Worm (Caenorhabditis elegans) whole organism, L3 larva: ENCODE measurements around the gene C37E2.3.
A peak's percentile ranks its signal among the peaks of the same experiment; 100 is the strongest.
"Not testable (repeated sequence)": the region's sequence is repeated elsewhere in the genome, so short reads cannot be mapped to it uniquely, and the experiment has no call there.

Experiments
- R02D3.7 ChIP-seq: fragments of 150-350 bp; optimal IDR thresholded peaks from 2 replicates; lab custom pipeline; 2014; ENCODE audit warnings: missing biosample characterization, missing genetic modification characterization
- elt-2 ChIP-seq: sonication (generic microtip); optimal IDR thresholded peaks from 2 replicates; lab custom pipeline; 2016; ENCODE audit warnings: missing genetic modification reagents, mild to moderate bottlenecking, missing genetic modification characterization, missing compliant biosample characterization
- jun-1 ChIP-seq: fragments of 150-350 bp; optimal IDR thresholded peaks from 2 replicates; lab custom pipeline; 2014; ENCODE audit warnings: missing biosample characterization, missing genetic modification reagents, missing genetic modification characterization
- lin-39 ChIP-seq: fragments of 150-350 bp; optimal IDR thresholded peaks from 2 replicates; lab custom pipeline; 2018; ENCODE audit warnings: missing biosample characterization, missing genetic modification reagents, missing genetic modification characterization
- nfya-1 ChIP-seq: sonication (generic microtip); optimal IDR thresholded peaks from 2 replicates; lab custom pipeline; 2017; ENCODE audit warnings: missing genetic modification characterization, mild to moderate bottlenecking, missing compliant biosample characterization, antibody characterized with exemption, moderate library complexity; ENCODE audit not compliant: insufficient read depth
- nhr-77 ChIP-seq: fragments of 150-350 bp; optimal IDR thresholded peaks from 2 replicates; lab custom pipeline; 2014; ENCODE audit warnings: missing biosample characterization, missing genetic modification characterization
- pha-4 ChIP-seq: fragments of 150-350 bp; optimal IDR thresholded peaks from 2 replicates; lab custom pipeline; 2014; ENCODE audit warnings: missing biosample characterization, missing genetic modification reagents, missing genetic modification characterization
- unc-39 ChIP-seq: sonication (generic microtip); optimal IDR thresholded peaks from 4 replicates; lab custom pipeline; 2017; ENCODE audit warnings: missing biosample characterization, missing genetic modification characterization

DNA sequence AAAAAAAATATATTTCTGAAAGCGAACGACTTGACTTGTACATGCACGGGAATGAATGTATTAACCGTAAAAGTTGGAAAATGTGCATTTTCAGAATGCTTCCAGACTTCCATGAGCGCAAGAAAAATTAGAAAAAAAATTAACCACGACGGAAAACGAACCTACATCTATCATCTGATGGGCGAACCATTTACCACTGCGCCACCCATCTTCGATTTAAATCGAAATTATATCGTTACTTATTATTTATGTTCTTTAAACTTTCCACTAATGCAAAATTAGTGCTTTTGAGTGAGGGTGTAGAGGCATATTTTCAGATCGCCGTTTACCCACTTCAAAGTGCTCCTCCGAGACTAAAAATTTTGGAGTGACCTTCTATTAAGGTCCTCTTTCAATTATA is 30.9 kb downstream of the C37E2.3 start:
- not testable (repeated sequence) for TF ChIP-seq unc-39 (tag; lab: Kevin White, UChicago); lin-39; nhr-77 (tag; lab: Kevin White, UChicago); pha-4 (tag; lab: Kevin White, UChicago); nfya-1 (tag; lab: Kevin White, UChicago); jun-1 (tag; lab: Kevin White, UChicago); R02D3.7 (tag; lab: Kevin White, UChicago)
- TF ChIP-seq elt-2 (tag; lab: Kevin White, UChicago), result peak; percentile 18
